Worm (Caenorhabditis elegans): ENCODE measurements around the gene tag-241.
A peak's percentile ranks its signal among the peaks of the same experiment; 100 is the strongest.

DNA sequence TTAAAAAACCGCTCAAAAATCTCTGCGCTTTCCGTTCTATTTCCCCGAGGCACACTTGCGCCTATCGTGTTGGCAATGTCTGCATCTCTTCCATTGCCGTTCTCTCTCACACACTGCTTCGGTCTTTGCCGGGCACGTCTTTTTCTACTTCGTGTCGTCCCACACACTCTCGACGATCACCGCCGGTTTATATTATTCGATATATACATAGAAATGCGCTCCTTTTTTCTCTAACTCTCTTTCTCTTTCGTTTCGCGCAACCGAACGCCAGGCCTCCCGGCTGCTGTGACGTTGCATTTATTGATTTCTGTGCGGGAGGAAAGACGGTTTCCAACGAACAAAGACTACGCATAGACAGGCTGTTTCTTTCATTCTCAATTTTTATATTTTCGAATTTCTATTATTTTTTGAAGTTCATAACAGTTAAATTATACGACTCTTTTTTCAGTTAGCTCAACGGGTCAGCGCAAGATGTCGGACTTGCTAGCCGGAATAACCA is 25.7 kb upstream of the tag-241 start, which contains the start of gene rsd-3:
- TF ChIP-seq nhr-76 (tag; optimal IDR thresholded peaks at IDR 0.05) (no peak), lin-35 (GFP tag; optimal IDR thresholded peaks at IDR 0.05) (peak; percentile 7 to 49), hpl-2 (GFP tag; optimal IDR thresholded peaks at IDR 0.05) (no peak), isw-1 (GFP tag; IDR thresholded peaks at IDR 0.05) (no peak), jun-1 (tag; optimal IDR thresholded peaks at IDR 0.05) (no peak), tlp-1 (tag; optimal IDR thresholded peaks at IDR 0.05) (no peak), zag-1 (tag; optimal IDR thresholded peaks at IDR 0.05) (no peak), C04F5.9 (tag; optimal IDR thresholded peaks at IDR 0.05) (no peak), fkh-10 (GFP tag; optimal IDR thresholded peaks at IDR 0.05) (no peak), mef-2 (tag; optimal IDR thresholded peaks at IDR 0.05) (no peak)

Data from whole organism, L1 larva.